Worm (Caenorhabditis elegans): ENCODE results near the gene C16B8.4.

C16B8.4 gene

DNA sequence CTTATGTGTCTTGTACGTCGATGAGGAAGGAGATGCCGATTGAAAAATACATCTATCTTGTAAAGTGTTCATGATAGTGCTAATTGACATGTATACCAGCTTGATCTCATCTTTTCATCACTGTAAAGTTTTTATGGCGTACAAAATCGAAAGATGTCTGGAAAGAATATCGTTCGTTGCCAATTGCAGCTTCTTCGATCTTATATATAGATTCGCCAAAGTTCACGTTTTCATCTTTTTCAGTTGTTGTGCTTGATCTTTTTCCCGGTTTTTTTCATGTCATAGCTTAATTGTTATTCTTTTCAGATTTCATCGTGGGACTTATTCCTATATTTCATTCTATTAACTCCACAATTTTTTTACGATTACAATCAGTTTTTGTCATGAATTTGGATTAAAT, 42.1 kb downstream of the C16B8.4 start, which contains the start of gene adt-3:
adt-3 (plus strand) TSS at position 301 of the 400 bp plus-strand sequence.
- no peak for TF ChIP-seq ama-1 (optimal IDR thresholded peaks at IDR 0.05)
- no peak for TF ChIP-seq skn-1 (tag; optimal IDR thresholded peaks at IDR 0.05)
- no peak for TF ChIP-seq ztf-11 (tag; optimal IDR thresholded peaks at IDR 0.05)
- no peak for TF ChIP-seq nhr-23 (tag; optimal IDR thresholded peaks at IDR 0.05)
- no peak for TF ChIP-seq egl-27 (tag; optimal IDR thresholded peaks at IDR 0.05)
- no peak for TF ChIP-seq fkh-2 (tag; optimal IDR thresholded peaks at IDR 0.05)
- TF ChIP-seq elt-1 (tag; optimal IDR thresholded peaks at IDR 0.05) = no peak
- TF ChIP-seq nhr-43 (tag; optimal IDR thresholded peaks at IDR 0.05; ENCODE audit: poor library complexity, severe bottlenecking) = no peak
- no peak for TF ChIP-seq pqm-1 (tag; optimal IDR thresholded peaks at IDR 0.05)

DNA sequence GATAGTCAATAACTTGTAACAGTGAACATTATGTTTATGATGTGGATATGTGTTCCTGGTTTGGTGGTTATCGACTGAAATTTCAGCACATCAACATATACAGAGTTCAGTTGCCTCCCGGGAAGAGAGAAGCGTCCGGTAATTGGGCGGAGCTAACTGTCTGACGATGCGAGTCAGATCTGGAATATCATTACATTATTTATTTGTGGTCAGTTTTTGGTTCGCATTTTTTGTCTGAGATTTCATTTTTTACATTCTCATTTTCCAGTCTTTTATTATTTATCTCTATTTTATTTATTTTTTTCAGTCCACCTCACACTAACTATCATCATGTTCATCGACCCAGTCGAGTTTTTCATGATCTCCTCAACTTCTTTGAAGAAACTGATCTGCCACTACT, 47.7 kb downstream of the C16B8.4 start, which contains the start of gene T22B2.1:
T22B2.1 (plus strand) TSS at position 301 of the 400 bp plus-strand sequence.
- TF ChIP-seq nhr-237 (tag; optimal IDR thresholded peaks at IDR 0.05) (no peak), unc-62 (GFP tag; optimal IDR thresholded peaks at IDR 0.05) (no peak)

DNA sequence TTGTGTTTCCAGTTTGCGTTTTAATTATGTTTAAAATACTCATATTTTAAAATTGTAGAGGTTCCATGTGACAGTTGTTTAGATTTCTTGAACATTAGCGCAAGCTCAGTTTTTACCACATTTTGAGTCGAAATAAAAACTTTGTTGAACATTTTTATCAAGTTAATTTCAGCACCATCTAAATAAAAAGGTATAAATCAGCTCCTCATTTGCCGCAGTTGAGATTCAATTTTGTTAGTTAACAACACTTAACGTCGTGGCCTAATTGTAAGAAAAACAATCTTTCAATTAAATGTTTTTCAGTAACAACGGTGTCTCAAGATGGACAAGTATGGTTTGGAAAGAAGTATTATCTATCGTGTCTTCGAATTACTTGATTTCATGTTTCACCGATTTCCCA, 52.7 kb downstream of the C16B8.4 start:
- TF ChIP-seq R02D3.7 (tag; optimal IDR thresholded peaks at IDR 0.05) = no peak
- TF ChIP-seq unc-62 (GFP tag; optimal IDR thresholded peaks at IDR 0.05) = no peak
- TF ChIP-seq ztf-4 (tag; optimal IDR thresholded peaks at IDR 0.05) = no peak
